Worm (Caenorhabditis elegans) whole organism, L4 larva: ENCODE results near the gene gldi-8.

Experiments
- D1046.2 ChIP-seq: fragments of 200-800 bp; sonication (Bioruptor generic); IDR thresholded peaks from 2 replicates; pipeline ENCODE4 v1.3.6; 2022; ENCODE audit warnings: missing genetic modification characterization, missing compliant biosample characterization
- ama-1 ChIP-seq: fragments of 150-350 bp; optimal IDR thresholded peaks from 2 replicates; lab custom pipeline; 2014; ENCODE audit warnings: inconsistent platforms, mixed read lengths
- ceh-20 ChIP-seq: fragments of 200-800 bp; sonication (Bioruptor generic); IDR thresholded peaks from 2 replicates; pipeline ENCODE4 v1.3.6; 2022; ENCODE audit warnings: missing genetic modification reagents, missing genetic modification characterization, missing compliant biosample characterization
- ceh-28 ChIP-seq: fragments of 150-350 bp; optimal IDR thresholded peaks from 2 replicates; lab custom pipeline; 2014; ENCODE audit warnings: missing biosample characterization, missing genetic modification reagents, missing genetic modification characterization
- lsy-2 ChIP-seq, 2 experiments: fragments of 150-350 bp in 1 of 2; sonication (generic microtip) in 1 of 2; optimal IDR thresholded peaks; 2 replicates each; lab custom pipeline; 2014 to 2017; ENCODE audit warnings: missing biosample characterization in 2 of 2, missing genetic modification characterization in 2 of 2
- mxl-3 ChIP-seq: fragments of 200-800 bp; sonication (Bioruptor generic); optimal IDR thresholded peaks from 2 replicates; lab custom pipeline; 2018; ENCODE audit warnings: mild to moderate bottlenecking, missing genetic modification characterization, missing compliant biosample characterization
- unc-130 ChIP-seq: sonication (generic microtip); optimal IDR thresholded peaks from 2 replicates; lab custom pipeline; 2016; ENCODE audit warnings: missing genetic modification reagents, missing genetic modification characterization, missing compliant biosample characterization
- unc-62 ChIP-seq, 3 experiments: fragments of 150-350 bp in 1 of 3; sonication (generic microtip); optimal IDR thresholded peaks in 2 of 3; peaks in 1 of 3; 1 replicate in 1 of 3; 2 replicates in 2 of 3; lab custom pipeline; 2014 to 2017; ENCODE audit warnings: missing biosample characterization in 3 of 3, missing genetic modification characterization in 3 of 3, missing genetic modification reagents in 3 of 3, missing genotype in 1 of 3
- zag-1 ChIP-seq: fragments of 150-350 bp; optimal IDR thresholded peaks from 2 replicates; lab custom pipeline; 2014; ENCODE audit warnings: missing biosample characterization, missing genetic modification characterization

DNA sequence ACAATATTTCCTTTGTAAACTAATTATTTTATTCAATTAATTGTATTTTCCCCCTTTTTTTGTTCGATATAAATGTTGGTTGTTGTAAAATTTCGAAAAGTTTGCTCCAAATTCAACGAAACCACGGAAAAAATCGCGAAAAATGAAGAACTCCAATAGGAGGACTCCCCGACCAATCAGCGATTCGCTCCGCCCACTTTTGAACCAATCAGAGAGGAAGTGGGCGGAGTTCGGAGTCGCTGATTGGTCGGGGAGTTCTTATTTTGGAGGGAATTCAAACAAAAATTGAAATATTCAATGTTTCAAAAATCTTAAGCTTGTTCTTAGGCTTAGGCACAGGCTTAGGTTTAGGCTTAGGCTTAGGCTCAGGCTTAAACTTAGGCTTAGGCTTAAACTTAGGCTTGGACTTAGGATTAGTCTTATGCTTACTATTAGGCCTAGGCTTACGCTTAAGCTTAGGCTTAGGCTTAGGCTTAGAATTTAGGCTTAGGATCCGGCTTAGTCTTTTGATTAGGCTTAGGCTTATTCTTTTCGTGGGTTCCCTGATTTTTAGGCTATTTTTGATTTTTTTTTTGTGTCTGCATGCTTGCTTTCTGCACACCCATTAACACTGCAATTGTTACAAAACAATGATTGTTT is 41.0 kb upstream of the gldi-8 start:
- TF ChIP-seq ceh-20 (GFP tag; lab: Robert Waterston, UW): no peak
- TF ChIP-seq ama-1 (lab: Kevin White, UChicago): no peak
- TF ChIP-seq ceh-28 (tag; lab: Kevin White, UChicago): no peak
- TF ChIP-seq mxl-3: no peak
- TF ChIP-seq zag-1 (tag; lab: Kevin White, UChicago): no peak
- no peak for TF ChIP-seq unc-130 (GFP tag; lab: Kevin White, UChicago)
- no peak for TF ChIP-seq unc-62 (GFP tag; optimal IDR thresholded peaks at IDR 0.05 in 1 of 2; lab: Kevin White, UChicago)
- TF ChIP-seq unc-62 (tag; optimal IDR thresholded peaks at IDR 0.05; lab: Kevin White, UChicago): no peak
- TF ChIP-seq lsy-2 (tag; optimal IDR thresholded peaks at IDR 0.05; lab: Kevin White, UChicago): no peak
- TF ChIP-seq D1046.2 (GFP tag; lab: Robert Waterston, UW): no peak
